Worm (Caenorhabditis elegans) whole organism, mixed stage, embryonic: ENCODE results near the gene F38E1.6.

Experiments
- M03D4.4 ChIP-seq: sonication (generic microtip); optimal IDR thresholded peaks from 2 replicates; lab custom pipeline; 2017; ENCODE audit warnings: mild to moderate bottlenecking, missing genetic modification characterization, missing compliant biosample characterization
- bed-3 ChIP-seq: fragments of 200-800 bp; sonication (Bioruptor generic); optimal IDR thresholded peaks from 3 replicates; lab custom pipeline; 2018; ENCODE audit warnings: mild to moderate bottlenecking, missing genetic modification characterization, moderate library complexity, missing compliant biosample characterization
- blmp-1 ChIP-seq: fragments of 150-350 bp; optimal IDR thresholded peaks from 2 replicates; lab custom pipeline; 2014; ENCODE audit warnings: missing biosample characterization, missing genetic modification characterization
- ceh-39 ChIP-seq: fragments of 150-350 bp; optimal IDR thresholded peaks from 2 replicates; lab custom pipeline; 2014; ENCODE audit warnings: missing biosample characterization, missing genetic modification characterization
- ceh-43 ChIP-seq: fragments of 200-800 bp; sonication (Bioruptor generic); optimal IDR thresholded peaks from 2 replicates; lab custom pipeline; 2018; ENCODE audit warnings: mild to moderate bottlenecking, missing genetic modification characterization, moderate library complexity, missing compliant biosample characterization
- ceh-83 ChIP-seq: fragments of 200-800 bp; sonication (Bioruptor generic); optimal IDR thresholded peaks from 2 replicates; lab custom pipeline; 2018; ENCODE audit warnings: mild to moderate bottlenecking, missing genetic modification characterization, missing compliant biosample characterization
- ces-1 ChIP-seq: fragments of 150-350 bp; optimal IDR thresholded peaks from 2 replicates; lab custom pipeline; 2014; ENCODE audit warnings: missing biosample characterization, missing genetic modification reagents, missing genetic modification characterization
- cnd-1 ChIP-seq: fragments of 200-800 bp; sonication (Bioruptor generic); optimal IDR thresholded peaks from 2 replicates; lab custom pipeline; 2018; ENCODE audit warnings: mild to moderate bottlenecking, missing genetic modification characterization, missing compliant biosample characterization
- drap-1 ChIP-seq: fragments of 200-800 bp; sonication (Bioruptor generic); optimal IDR thresholded peaks from 3 replicates; lab custom pipeline; 2018; ENCODE audit warnings: mild to moderate bottlenecking, missing genetic modification characterization, missing compliant biosample characterization
- elt-1 ChIP-seq: sonication (generic microtip); optimal IDR thresholded peaks from 2 replicates; lab custom pipeline; 2017; ENCODE audit warnings: missing genetic modification characterization, mild to moderate bottlenecking, missing compliant biosample characterization, antibody characterized with exemption, moderate library complexity, borderline replicate concordance; ENCODE audit not compliant: insufficient read depth
- elt-3 ChIP-seq: fragments of 150-350 bp; optimal IDR thresholded peaks from 2 replicates; lab custom pipeline; 2014; ENCODE audit warnings: missing biosample characterization, missing genetic modification characterization
- flh-1 ChIP-seq: fragments of 200-800 bp; sonication (Bioruptor generic); optimal IDR thresholded peaks from 2 replicates; lab custom pipeline; 2018; ENCODE audit warnings: mild to moderate bottlenecking, missing genetic modification characterization, moderate library complexity, missing compliant biosample characterization
- ham-2 ChIP-seq: fragments of 200-800 bp; sonication (Bioruptor generic); optimal IDR thresholded peaks from 2 replicates; lab custom pipeline; 2018; ENCODE audit warnings: mild to moderate bottlenecking, missing genetic modification characterization, missing compliant biosample characterization
- hlh-1 ChIP-seq: fragments of 150-350 bp; optimal IDR thresholded peaks from 2 replicates; lab custom pipeline; 2014; ENCODE audit warnings: missing biosample characterization, missing genetic modification reagents, missing genetic modification characterization
- lin-13 ChIP-seq: fragments of 150-350 bp; optimal IDR thresholded peaks from 2 replicates; lab custom pipeline; 2014; ENCODE audit warnings: missing biosample characterization, missing genetic modification characterization
- lin-32 ChIP-seq: fragments of 200-800 bp; sonication (Bioruptor generic); optimal IDR thresholded peaks from 2 replicates; lab custom pipeline; 2018; ENCODE audit warnings: mild to moderate bottlenecking, missing genetic modification characterization, missing compliant biosample characterization
- lsy-2 ChIP-seq: fragments of 150-350 bp; optimal IDR thresholded peaks from 2 replicates; lab custom pipeline; 2014; ENCODE audit warnings: missing biosample characterization, missing genetic modification characterization
- mab-5 ChIP-seq: fragments of 150-350 bp; optimal IDR thresholded peaks from 2 replicates; lab custom pipeline; 2014; ENCODE audit warnings: missing biosample characterization, missing genetic modification characterization
- mep-1 ChIP-seq: fragments of 150-350 bp; optimal IDR thresholded peaks from 2 replicates; lab custom pipeline; 2017; ENCODE audit warnings: missing biosample characterization, missing genetic modification reagents, missing genetic modification characterization, inconsistent platforms
- mls-2 ChIP-seq: sonication (generic microtip); optimal IDR thresholded peaks from 2 replicates; lab custom pipeline; 2016; ENCODE audit warnings: mild to moderate bottlenecking, missing genetic modification characterization, moderate library complexity, missing compliant biosample characterization
- nhr-12 ChIP-seq: fragments of 150-350 bp; optimal IDR thresholded peaks from 2 replicates; lab custom pipeline; 2014; ENCODE audit warnings: missing biosample characterization, missing genetic modification characterization
- nhr-2 ChIP-seq: fragments of 150-350 bp; optimal IDR thresholded peaks from 2 replicates; lab custom pipeline; 2014; ENCODE audit warnings: missing biosample characterization, missing genetic modification characterization
- nhr-237 ChIP-seq: fragments of 150-350 bp; optimal IDR thresholded peaks from 2 replicates; lab custom pipeline; 2014; ENCODE audit warnings: missing biosample characterization, missing genetic modification characterization
- nhr-28 ChIP-seq: fragments of 150-350 bp; optimal IDR thresholded peaks from 2 replicates; lab custom pipeline; 2014; ENCODE audit warnings: missing biosample characterization, missing genetic modification characterization
- nhr-76 ChIP-seq: sonication (generic microtip); optimal IDR thresholded peaks from 2 replicates; lab custom pipeline; 2017; ENCODE audit warnings: missing biosample characterization, missing genetic modification characterization
- pha-4 ChIP-seq: fragments of 150-350 bp; optimal IDR thresholded peaks from 2 replicates; lab custom pipeline; 2018; ENCODE audit warnings: missing biosample characterization, missing genetic modification reagents, missing genetic modification characterization
- sem-2 ChIP-seq: fragments of 200-800 bp; sonication (Bioruptor generic); optimal IDR thresholded peaks from 2 replicates; lab custom pipeline; 2018; ENCODE audit warnings: mild to moderate bottlenecking, missing genetic modification characterization, missing compliant biosample characterization
- snpc-4 ChIP-seq: fragments of 150-350 bp; optimal IDR thresholded peaks from 2 replicates; lab custom pipeline; 2014; ENCODE audit warnings: missing biosample characterization, missing genetic modification characterization
- tbx-8 ChIP-seq: fragments of 200-800 bp; sonication (Bioruptor generic); optimal IDR thresholded peaks from 2 replicates; lab custom pipeline; 2018; ENCODE audit warnings: mild to moderate bottlenecking, missing genetic modification characterization, moderate library complexity, missing compliant biosample characterization
- unc-120 ChIP-seq: sonication (generic microtip); optimal IDR thresholded peaks from 2 replicates; lab custom pipeline; 2017; ENCODE audit warnings: missing genetic modification characterization, missing compliant biosample characterization; ENCODE audit not compliant: poor library complexity, severe bottlenecking
- unc-39 ChIP-seq: fragments of 150-350 bp; optimal IDR thresholded peaks from 2 replicates; lab custom pipeline; 2014; ENCODE audit warnings: missing biosample characterization, missing genetic modification characterization
- unc-62 ChIP-seq: fragments of 150-350 bp; optimal IDR thresholded peaks from 2 replicates; lab custom pipeline; 2014; ENCODE audit warnings: missing biosample characterization, missing genetic modification reagents, missing genetic modification characterization
- zip-8 ChIP-seq: fragments of 150-350 bp; optimal IDR thresholded peaks from 2 replicates; lab custom pipeline; 2014; ENCODE audit warnings: missing biosample characterization, missing genetic modification characterization
- ztf-11 ChIP-seq: fragments of 150-350 bp; optimal IDR thresholded peaks from 2 replicates; lab custom pipeline; 2014; ENCODE audit warnings: missing biosample characterization, missing genetic modification characterization

The F38E1.6 gene

ce11 chrV:8359792-8360191, at the start of gene F38E1.6:
Gene F38E1.6, plus strand, starts transcription at chrV:8360092.
- TF ChIP-seq ces-1 (GFP tag; lab: Kevin White, UChicago) (no peak), mls-2 (tag; lab: Kevin White, UChicago) (no peak), nhr-12 (tag; lab: Kevin White, UChicago) (no peak), cnd-1 (tag; lab: Kevin White, UChicago) (no peak), mab-5 (tag; lab: Kevin White, UChicago) (no peak), ham-2 (GFP tag; lab: Kevin White, UChicago) (no peak), blmp-1 (tag; lab: Kevin White, UChicago) (no peak), ceh-83 (no peak), snpc-4 (tag; lab: Kevin White, UChicago) (no peak), lsy-2 (tag; lab: Kevin White, UChicago) (no peak), unc-39 (tag; lab: Kevin White, UChicago) (no peak), sem-2 (GFP tag; lab: Kevin White, UChicago) (no peak), nhr-76 (tag; lab: Kevin White, UChicago) (no peak), zip-8 (no peak), mep-1 (tag; lab: Kevin White, UChicago) (no peak), ztf-11 (tag; lab: Kevin White, UChicago) (no peak), ceh-39 (tag; lab: Kevin White, UChicago) (no peak), nhr-2 (tag; lab: Kevin White, UChicago) (no peak), elt-3 (tag; lab: Kevin White, UChicago) (no peak)

ce11 chrV:8311210-8311609, 48.7 kb upstream of the F38E1.6 start, which contains the start of gene W02D7.12:
Gene W02D7.12, plus strand, starts transcription at chrV:8311510.
- TF ChIP-seq nhr-237 (no peak), nhr-2 (tag; lab: Kevin White, UChicago) (no peak), flh-1 (no peak), nhr-76 (tag; lab: Kevin White, UChicago) (no peak), ceh-39 (tag; lab: Kevin White, UChicago) (no peak), ceh-83 (no peak)

- TF ChIP-seq ceh-39 (tag; lab: Kevin White, UChicago) (no peak), nhr-28 (tag; lab: Kevin White, UChicago) (no peak), unc-39 (tag; lab: Kevin White, UChicago) (no peak), mab-5 (tag; lab: Kevin White, UChicago) (no peak), nhr-12 (tag; lab: Kevin White, UChicago) (no peak), tbx-8 (no peak), snpc-4 (tag; lab: Kevin White, UChicago) (no peak), ham-2 (GFP tag; lab: Kevin White, UChicago) (no peak), lin-32 (GFP tag; lab: Kevin White, UChicago) (no peak), mls-2 (tag; lab: Kevin White, UChicago) (no peak), nhr-2 (tag; lab: Kevin White, UChicago) (no peak), nhr-237 (no peak), ceh-43 (GFP tag; lab: Kevin White, UChicago) (no peak), ceh-83 (no peak), blmp-1 (tag; lab: Kevin White, UChicago) (no peak), pha-4 (tag; lab: Kevin White, UChicago) (no peak), lsy-2 (tag; lab: Kevin White, UChicago) (no peak)
Measured at ce11 chrV:8318135-8318534, 41.8 kb upstream of the F38E1.6 start, which contains the start of gene clec-219. Gene clec-219, plus strand, starts transcription at chrV:8318435.

DNA sequence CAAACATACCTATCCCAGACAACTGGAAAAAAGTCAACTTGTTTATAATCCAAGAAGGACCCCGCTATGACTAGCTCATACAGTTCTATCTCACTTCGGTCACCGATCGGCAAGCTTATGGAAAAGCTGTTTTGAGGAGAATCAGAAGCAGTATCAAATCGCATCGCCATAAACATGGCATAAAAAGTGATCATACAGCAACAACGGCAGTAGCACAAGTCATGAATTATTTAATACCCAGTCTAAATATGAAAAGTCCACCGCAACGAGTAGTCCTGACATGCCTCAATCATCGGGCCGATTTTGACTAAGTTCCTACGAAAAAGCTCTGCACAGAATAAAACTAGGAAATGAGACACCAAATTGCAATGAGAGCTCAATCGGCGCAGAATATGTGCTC, 36.3 kb upstream of the F38E1.6 start:
- no peak for TF ChIP-seq lin-13 (tag; lab: Kevin White, UChicago)
- TF ChIP-seq zip-8 = no peak
- no peak for TF ChIP-seq mls-2 (tag; lab: Kevin White, UChicago)
- TF ChIP-seq elt-3 (tag; lab: Kevin White, UChicago) = no peak
- TF ChIP-seq mab-5 (tag; lab: Kevin White, UChicago) = no peak
- TF ChIP-seq sem-2 (GFP tag; lab: Kevin White, UChicago) = no peak
- no peak for TF ChIP-seq snpc-4 (tag; lab: Kevin White, UChicago)
- TF ChIP-seq lsy-2 (tag; lab: Kevin White, UChicago) = no peak
- TF ChIP-seq blmp-1 (tag; lab: Kevin White, UChicago) = no peak
- TF ChIP-seq unc-120 (tag; lab: Kevin White, UChicago) = no peak
- no peak for TF ChIP-seq lin-32 (GFP tag; lab: Kevin White, UChicago)
- TF ChIP-seq ceh-39 (tag; lab: Kevin White, UChicago) = no peak
- TF ChIP-seq M03D4.4 (tag; lab: Kevin White, UChicago) = no peak
- TF ChIP-seq flh-1 = no peak
- no peak for TF ChIP-seq bed-3 (GFP tag; lab: Kevin White, UChicago)

DNA sequence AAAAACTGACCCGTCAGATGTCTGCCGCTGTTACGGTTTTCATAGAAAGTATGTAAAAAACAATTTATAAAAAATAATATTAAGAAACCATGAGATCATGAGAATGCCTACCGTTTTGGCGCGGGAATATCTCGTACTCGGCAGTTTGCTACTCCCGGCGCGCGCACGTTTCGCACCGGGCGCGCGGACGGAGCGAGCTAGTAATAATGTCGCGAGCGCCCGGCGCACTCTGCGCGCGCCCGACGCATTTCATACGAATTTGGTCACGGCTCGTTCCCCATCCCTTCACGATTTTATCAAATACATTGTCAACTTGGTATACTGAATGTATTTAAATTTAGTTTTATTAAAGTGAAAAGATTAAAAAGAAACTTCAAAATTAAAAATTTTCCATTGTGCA, 34.0 kb upstream of the F38E1.6 start:
- TF ChIP-seq snpc-4 (tag; lab: Kevin White, UChicago) (no peak), hlh-1 (tag; lab: Kevin White, UChicago) (no peak), nhr-2 (tag; lab: Kevin White, UChicago) (no peak), ham-2 (GFP tag; lab: Kevin White, UChicago) (no peak), unc-62 (GFP tag; lab: Kevin White, UChicago) (no peak), ztf-11 (tag; lab: Kevin White, UChicago) (no peak), mls-2 (tag; lab: Kevin White, UChicago) (no peak), ceh-39 (tag; lab: Kevin White, UChicago) (no peak), ces-1 (GFP tag; lab: Kevin White, UChicago) (no peak), blmp-1 (tag; lab: Kevin White, UChicago) (no peak), drap-1 (no peak), nhr-28 (tag; lab: Kevin White, UChicago) (no peak), elt-1 (tag; lab: Kevin White, UChicago) (no peak), nhr-76 (tag; lab: Kevin White, UChicago) (no peak), unc-39 (tag; lab: Kevin White, UChicago) (no peak), nhr-237 (no peak), lin-32 (GFP tag; lab: Kevin White, UChicago) (no peak)
